Worm (Caenorhabditis elegans): ENCODE measurements around the gene eol-1.

Gene eol-1

ce11 chrV:13992485-13992884, 11.8 kb upstream of the eol-1 start, which contains the start of gene droe-4:
Gene droe-4, plus strand, starts transcription at chrV:13992656.
- TF ChIP-seq ztf-23 (GFP tag; IDR thresholded peaks at IDR 0.05) (no peak), T22C8.4 (GFP tag; IDR thresholded peaks at IDR 0.05) (no peak), flt-1 (GFP tag; IDR thresholded peaks at IDR 0.05) (no peak), ref-1 (GFP tag; conservative IDR thresholded peaks at IDR 0.05) (no peak), tab-1 (GFP tag; IDR thresholded peaks at IDR 0.05) (no peak), med-1 (GFP tag; optimal IDR thresholded peaks at IDR 0.05; ENCODE audit: insufficient read depth) (no peak), ztf-29 (GFP tag; IDR thresholded peaks at IDR 0.05) (no peak), cog-1 (tag; optimal IDR thresholded peaks at IDR 0.05) (no peak), klf-2 (GFP tag; conservative IDR thresholded peaks at IDR 0.05) (no peak)

- TF ChIP-seq med-1 (GFP tag; optimal IDR thresholded peaks at IDR 0.05; ENCODE audit: insufficient read depth) (no peak), tab-1 (GFP tag; IDR thresholded peaks at IDR 0.05) (no peak), flt-1 (GFP tag; IDR thresholded peaks at IDR 0.05) (no peak), T22C8.4 (GFP tag; IDR thresholded peaks at IDR 0.05) (no peak), klf-2 (GFP tag; conservative IDR thresholded peaks at IDR 0.05) (no peak), ztf-29 (GFP tag; IDR thresholded peaks at IDR 0.05) (no peak), ztf-23 (GFP tag; IDR thresholded peaks at IDR 0.05) (no peak)
Observed at ce11 chrV:13986823-13987222, 6.1 kb upstream of the eol-1 start.

- TF ChIP-seq cog-1 (tag; optimal IDR thresholded peaks at IDR 0.05) (no peak), ztf-23 (GFP tag; IDR thresholded peaks at IDR 0.05) (no peak), T22C8.4 (GFP tag; IDR thresholded peaks at IDR 0.05) (no peak), tab-1 (GFP tag; IDR thresholded peaks at IDR 0.05) (no peak), ztf-29 (GFP tag; IDR thresholded peaks at IDR 0.05) (no peak), med-1 (GFP tag; optimal IDR thresholded peaks at IDR 0.05; ENCODE audit: insufficient read depth) (no peak), ref-1 (GFP tag; conservative IDR thresholded peaks at IDR 0.05) (no peak), flt-1 (GFP tag; IDR thresholded peaks at IDR 0.05) (no peak), klf-2 (GFP tag; conservative IDR thresholded peaks at IDR 0.05) (no peak)
Observed at ce11 chrV:13984828-13985227, 4.1 kb upstream of the eol-1 start, which contains the start of gene end-1. Gene end-1, plus strand, starts transcription at chrV:13985128.

- TF ChIP-seq med-1 (GFP tag; optimal IDR thresholded peaks at IDR 0.05; ENCODE audit: insufficient read depth) (no peak), klf-2 (GFP tag; conservative IDR thresholded peaks at IDR 0.05) (no peak), cog-1 (tag; optimal IDR thresholded peaks at IDR 0.05) (no peak), tab-1 (GFP tag; IDR thresholded peaks at IDR 0.05) (no peak), ztf-29 (GFP tag; IDR thresholded peaks at IDR 0.05) (no peak), ztf-23 (GFP tag; IDR thresholded peaks at IDR 0.05) (no peak), T22C8.4 (GFP tag; IDR thresholded peaks at IDR 0.05) (no peak), ref-1 (GFP tag; conservative IDR thresholded peaks at IDR 0.05) (no peak), flt-1 (GFP tag; IDR thresholded peaks at IDR 0.05) (no peak)
Observed at ce11 chrV:13981677-13982076, 970 bp upstream of the eol-1 start.

- no peak for TF ChIP-seq ztf-23 (GFP tag; IDR thresholded peaks at IDR 0.05)
Observed at ce11 chrV:13963279-13963976, 17.3 kb downstream of the eol-1 start, which contains the start of gene sao-1. Gene sao-1, plus strand, starts transcription at chrV:13963926.

ce11 chrV:13961927-13962419, 18.7 kb downstream of the eol-1 start, which contains the start of the genes algn-13 and R10D12.13:
Gene algn-13, minus strand, starts transcription at chrV:13961977.
Gene R10D12.13, plus strand, starts transcription at chrV:13962417.
- TF ChIP-seq cog-1 (tag; optimal IDR thresholded peaks at IDR 0.05) (peak; percentile 71), T22C8.4 (GFP tag; IDR thresholded peaks at IDR 0.05) (peak; percentile 68), flt-1 (GFP tag; IDR thresholded peaks at IDR 0.05) (peak; percentile 88), ztf-29 (GFP tag; IDR thresholded peaks at IDR 0.05) (peak; percentile 68), tab-1 (GFP tag; IDR thresholded peaks at IDR 0.05) (peak; percentile 89), med-1 (GFP tag; optimal IDR thresholded peaks at IDR 0.05; ENCODE audit: insufficient read depth) (peak; percentile 95), klf-2 (GFP tag; conservative IDR thresholded peaks at IDR 0.05) (peak; percentile 82; the same call in 1 of the 2 replicates), ztf-23 (GFP tag; IDR thresholded peaks at IDR 0.05) (peak; percentile 89), ref-1 (GFP tag; conservative IDR thresholded peaks at IDR 0.05) (no peak; the same call in 1 of the 2 replicates)

ce11 chrV:13960916-13961315, 19.8 kb downstream of the eol-1 start, which contains the start of gene srh-24:
Gene srh-24, minus strand, starts transcription at chrV:13961016.
- TF ChIP-seq T22C8.4 (GFP tag; IDR thresholded peaks at IDR 0.05) (no peak), med-1 (GFP tag; optimal IDR thresholded peaks at IDR 0.05; ENCODE audit: insufficient read depth) (no peak), cog-1 (tag; optimal IDR thresholded peaks at IDR 0.05) (no peak), ref-1 (GFP tag; conservative IDR thresholded peaks at IDR 0.05) (no peak), tab-1 (GFP tag; IDR thresholded peaks at IDR 0.05) (no peak), ztf-29 (GFP tag; IDR thresholded peaks at IDR 0.05) (no peak), flt-1 (GFP tag; IDR thresholded peaks at IDR 0.05) (no peak), klf-2 (GFP tag; conservative IDR thresholded peaks at IDR 0.05) (no peak), ztf-23 (GFP tag; IDR thresholded peaks at IDR 0.05) (no peak)

- no peak for TF ChIP-seq ztf-23 (GFP tag; IDR thresholded peaks at IDR 0.05)
- TF ChIP-seq med-1 (GFP tag; optimal IDR thresholded peaks at IDR 0.05; ENCODE audit: insufficient read depth) = no peak
- TF ChIP-seq T22C8.4 (GFP tag; IDR thresholded peaks at IDR 0.05) = no peak
- TF ChIP-seq cog-1 (tag; optimal IDR thresholded peaks at IDR 0.05) = no peak
- TF ChIP-seq tab-1 (GFP tag; IDR thresholded peaks at IDR 0.05) = no peak
- TF ChIP-seq klf-2 (GFP tag; conservative IDR thresholded peaks at IDR 0.05) = no peak
- TF ChIP-seq ref-1 (GFP tag; conservative IDR thresholded peaks at IDR 0.05) = no peak
- TF ChIP-seq ztf-29 (GFP tag; IDR thresholded peaks at IDR 0.05) = no peak
- TF ChIP-seq flt-1 (GFP tag; IDR thresholded peaks at IDR 0.05) = no peak
Observed at ce11 chrV:13958247-13958646, 22.5 kb downstream of the eol-1 start, which contains the start of gene R10D12.10. Gene R10D12.10, minus strand, starts transcription at chrV:13958347.

ce11 chrV:13957691-13958090, 23.0 kb downstream of the eol-1 start:
- TF ChIP-seq tab-1 (GFP tag; IDR thresholded peaks at IDR 0.05) = no peak
- no peak for TF ChIP-seq ztf-23 (GFP tag; IDR thresholded peaks at IDR 0.05)
- TF ChIP-seq med-1 (GFP tag; optimal IDR thresholded peaks at IDR 0.05; ENCODE audit: insufficient read depth) = no peak
- TF ChIP-seq ztf-29 (GFP tag; IDR thresholded peaks at IDR 0.05) = no peak
- TF ChIP-seq ref-1 (GFP tag; conservative IDR thresholded peaks at IDR 0.05) = no peak
- no peak for TF ChIP-seq klf-2 (GFP tag; conservative IDR thresholded peaks at IDR 0.05)
- no peak for TF ChIP-seq T22C8.4 (GFP tag; IDR thresholded peaks at IDR 0.05)
- TF ChIP-seq cog-1 (tag; optimal IDR thresholded peaks at IDR 0.05) = no peak
- TF ChIP-seq flt-1 (GFP tag; IDR thresholded peaks at IDR 0.05) = no peak
